Worm (Caenorhabditis elegans) whole organism, dauer: ENCODE measurements around the gene C26G2.2.

Experiments used
- unc-62 ChIP-seq: sonication (generic microtip); optimal IDR thresholded peaks from 2 replicates; lab custom pipeline; 2017; ENCODE audit warnings: missing biosample characterization, missing genetic modification reagents, missing genetic modification characterization

Gene C26G2.2

ce11 chrX:14674028-14674427, 9.9 kb downstream of the C26G2.2 start, which contains the start of gene slt-1:
Gene slt-1 (plus strand): TSS chrX:14674328.
- TF ChIP-seq unc-62 (GFP tag; lab: Kevin White, UChicago): no peak

DNA sequence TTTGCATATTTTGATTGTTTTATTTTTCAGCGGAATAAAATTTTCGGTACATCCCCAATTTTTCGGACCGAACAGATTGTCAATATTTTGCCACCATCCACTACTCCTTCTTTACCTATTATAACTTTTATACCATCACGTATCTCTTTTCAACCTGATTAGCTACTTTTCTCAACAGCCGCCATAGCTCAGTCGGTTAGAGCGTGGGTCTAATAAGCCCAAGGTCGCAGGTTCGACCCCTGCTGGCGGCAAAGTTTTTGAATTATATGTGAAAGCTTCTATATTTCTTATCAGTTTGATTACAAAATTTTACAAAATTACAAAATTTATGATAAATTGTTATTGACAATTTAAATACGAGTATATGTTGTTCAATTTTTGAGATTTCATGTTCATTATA, 14.9 kb downstream of the C26G2.2 start:
- no peak for TF ChIP-seq unc-62 (GFP tag; lab: Kevin White, UChicago)

DNA sequence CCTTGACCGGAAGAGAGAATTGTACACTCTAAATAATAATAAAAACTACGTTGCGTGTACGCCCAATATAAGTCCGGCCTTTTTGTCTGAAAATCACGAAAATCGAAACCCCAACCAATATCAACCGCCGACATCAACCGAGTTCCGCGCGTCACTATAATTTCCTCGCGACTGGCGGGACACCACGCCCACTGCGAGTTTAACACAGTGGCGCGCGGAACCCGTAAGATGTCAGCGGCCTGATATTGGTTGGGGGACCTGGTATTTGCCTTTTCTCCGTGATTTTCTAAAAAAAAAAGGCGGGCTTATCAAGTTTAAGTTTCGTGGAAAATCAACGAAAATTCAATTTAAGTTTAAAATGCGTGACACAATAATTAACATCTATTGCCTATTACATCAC, 16.3 kb downstream of the C26G2.2 start:
- no peak for TF ChIP-seq unc-62 (GFP tag; lab: Kevin White, UChicago)

ce11 chrX:14684406-14684927, 20.3 kb downstream of the C26G2.2 start, which contains the start of gene csq-1:
Gene csq-1 (plus strand): TSS chrX:14684877.
- no peak for TF ChIP-seq unc-62 (GFP tag; lab: Kevin White, UChicago)

ce11 chrX:14692905-14693304, 28.8 kb downstream of the C26G2.2 start, which contains the start of gene sox-3:
Gene sox-3 (minus strand): TSS chrX:14693005.
- TF ChIP-seq unc-62 (GFP tag; lab: Kevin White, UChicago): no peak

- no peak for TF ChIP-seq unc-62 (GFP tag; lab: Kevin White, UChicago)
These were observed 30.6 kb downstream of the C26G2.2 start for ce11 chrX:14694633-14695177.

- TF ChIP-seq unc-62 (GFP tag; lab: Kevin White, UChicago): no peak
These were observed 31.8 kb downstream of the C26G2.2 start for ce11 chrX:14695892-14696291.

- no peak for TF ChIP-seq unc-62 (GFP tag; lab: Kevin White, UChicago)
These were observed 35.7 kb downstream of the C26G2.2 start, which contains the start of gene hch-1 for ce11 chrX:14699866-14700265. Gene hch-1 (minus strand): TSS chrX:14699977.

DNA sequence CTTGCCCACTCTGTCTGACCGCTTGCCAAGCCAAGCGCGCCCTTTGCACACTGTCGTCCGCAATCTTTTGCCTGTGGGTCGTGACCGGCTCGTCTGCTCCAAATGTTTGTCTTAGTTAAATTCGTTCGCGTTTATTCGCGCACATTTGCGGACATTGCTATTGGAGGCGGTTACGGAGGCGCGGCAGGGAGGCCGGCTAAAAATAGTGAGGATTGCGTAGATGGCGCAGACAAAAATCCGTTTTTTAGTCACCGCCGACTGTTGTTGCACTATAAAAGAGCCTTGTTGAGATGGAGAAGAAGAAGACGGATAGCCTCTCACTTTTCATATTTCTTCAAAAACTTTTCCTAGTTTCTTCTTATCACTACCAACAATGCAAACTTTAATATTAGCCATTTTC, 37.4 kb downstream of the C26G2.2 start, which contains the start of gene F40E10.5:
F40E10.5 (plus strand) TSS at position 301 of the 400 bp plus-strand sequence.
- no peak for TF ChIP-seq unc-62 (GFP tag; lab: Kevin White, UChicago)

- no peak for TF ChIP-seq unc-62 (GFP tag; lab: Kevin White, UChicago)
These were observed 40.8 kb downstream of the C26G2.2 start for ce11 chrX:14704933-14705332.

DNA sequence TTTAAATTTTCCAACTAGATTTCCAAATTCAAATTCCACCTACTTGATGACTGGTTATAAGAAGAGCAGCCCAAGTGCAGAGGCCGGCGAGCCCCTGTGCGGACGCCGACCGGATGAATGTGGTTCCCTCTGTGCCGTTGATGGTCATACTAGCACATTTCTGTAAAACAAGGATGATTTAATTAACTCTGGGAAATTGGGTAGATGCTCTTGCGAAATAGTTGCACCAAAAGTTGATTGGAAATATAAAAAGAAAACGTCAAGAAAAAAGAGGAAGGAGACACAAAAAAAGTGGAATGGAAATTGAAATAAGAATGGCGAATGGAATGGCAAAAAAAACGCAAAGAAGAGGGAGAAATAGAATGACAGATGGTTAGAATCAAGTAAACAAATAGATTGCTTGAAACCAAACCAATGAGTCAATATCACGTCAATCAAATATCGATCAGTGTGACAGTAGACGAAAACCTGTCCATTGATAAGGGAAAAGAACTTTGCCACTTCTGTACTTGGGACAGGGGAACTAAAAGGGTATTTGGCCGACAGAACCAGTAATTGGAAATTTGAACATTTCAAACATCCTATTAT, 42.7 kb downstream of the C26G2.2 start, which contains the start of gene tmem-184:
tmem-184 (minus strand) TSS at position 164 of the 588 bp plus-strand sequence.
- no peak for TF ChIP-seq unc-62 (GFP tag; lab: Kevin White, UChicago)

DNA sequence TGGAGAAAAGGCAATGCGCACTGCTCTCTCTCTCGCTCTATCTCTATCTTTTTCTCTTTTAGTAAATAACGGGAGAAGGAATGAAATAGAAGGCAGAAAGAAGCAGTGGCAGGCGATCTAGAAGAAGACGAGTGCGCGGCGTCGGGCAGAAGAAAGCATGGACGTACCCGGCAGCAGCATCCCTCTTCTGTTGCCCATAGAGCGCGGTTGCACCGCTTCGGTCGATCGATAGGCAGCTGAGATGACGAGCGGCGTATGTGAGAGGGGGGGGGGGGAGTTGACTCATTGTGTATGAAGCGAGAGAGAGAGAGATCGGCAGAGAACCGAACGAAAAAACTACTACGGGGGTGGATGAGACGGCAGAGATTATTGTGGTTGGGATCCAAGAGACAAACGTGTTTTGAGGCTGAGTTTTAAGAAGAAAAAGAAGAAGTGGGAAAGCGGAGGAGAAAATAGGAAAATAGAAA, 44.1 kb downstream of the C26G2.2 start:
- no peak for TF ChIP-seq unc-62 (GFP tag; lab: Kevin White, UChicago)

DNA sequence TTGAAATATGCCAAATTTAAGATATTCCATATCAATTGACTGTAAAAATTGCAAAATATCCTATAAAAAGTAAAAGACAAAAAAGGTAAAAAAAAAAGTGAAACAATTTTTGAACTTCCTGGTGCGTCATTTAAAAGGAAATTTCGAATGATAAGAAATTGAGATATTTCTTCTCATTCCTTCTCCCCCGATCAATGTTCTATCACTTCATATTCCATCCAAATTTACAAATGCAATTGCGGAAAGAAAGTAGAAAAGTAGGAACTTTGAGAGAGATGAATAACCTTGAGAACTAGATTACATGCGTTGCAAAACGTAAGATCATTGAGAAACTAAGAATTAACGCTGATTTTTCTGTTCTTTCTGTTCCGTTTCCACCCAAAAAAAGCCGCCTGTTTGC, 45.5 kb downstream of the C26G2.2 start:
- TF ChIP-seq unc-62 (GFP tag; lab: Kevin White, UChicago): no peak

ce11 chrX:14711168-14711629, 47.1 kb downstream of the C26G2.2 start, which contains the start of gene atrn-1:
Gene atrn-1 (plus strand): TSS chrX:14711579.
- no peak for TF ChIP-seq unc-62 (GFP tag; lab: Kevin White, UChicago)

DNA sequence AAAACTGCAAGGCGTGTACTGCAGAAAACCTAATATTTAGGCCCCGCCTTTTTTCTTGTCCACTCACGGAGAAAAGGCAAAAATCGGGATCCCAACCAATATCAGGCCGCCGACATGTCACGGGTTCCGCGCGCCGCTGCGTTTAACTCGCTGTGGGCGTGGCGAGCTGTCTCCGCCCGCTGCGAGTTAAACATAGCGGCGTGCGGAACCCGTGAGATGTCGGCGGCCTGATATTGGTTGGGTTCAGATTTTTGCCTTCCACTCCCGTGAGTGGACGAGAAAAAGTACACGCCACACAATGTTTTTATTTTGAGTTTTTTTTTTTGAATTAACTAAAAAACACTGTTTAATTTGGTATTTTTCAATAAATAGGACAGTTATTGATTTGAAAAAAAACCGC, 51.3 kb downstream of the C26G2.2 start:
- TF ChIP-seq unc-62 (GFP tag; lab: Kevin White, UChicago): no peak

ce11 chrX:14717782-14718181, 53.7 kb downstream of the C26G2.2 start:
- TF ChIP-seq unc-62 (GFP tag; lab: Kevin White, UChicago): no peak
